Fruit fly (Drosophila melanogaster) whole organism: ENCODE results near the gene SkpC.

Experiments
- CG8478 ChIP-seq: fragments of >200 bp; optimal IDR thresholded peaks from 2 replicates; lab custom pipeline; 2018; ENCODE audit warnings: inconsistent platforms
- pan ChIP-seq: fragments of >200 bp; optimal IDR thresholded peaks from 2 replicates; lab custom pipeline; 2017
- usp ChIP-seq: fragments of >200 bp; optimal IDR thresholded peaks from 2 replicates; lab custom pipeline; 2017; ENCODE audit warnings: missing biosample characterization, missing genetic modification characterization, mixed read lengths

dm6 chrX:19846701-19847383, 31.0 kb downstream of the SkpC start:
- TF ChIP-seq usp (GFP tag; lab: Kevin White, UChicago) (no peak), pan (lab: Kevin White, UChicago) (no peak), CG8478 (lab: Kevin White, UChicago) (no peak)
